Worm (Caenorhabditis elegans): ENCODE measurements around the gene hacd-1.
A peak's percentile ranks its signal among the peaks of the same experiment; 100 is the strongest.

Gene hacd-1

DNA sequence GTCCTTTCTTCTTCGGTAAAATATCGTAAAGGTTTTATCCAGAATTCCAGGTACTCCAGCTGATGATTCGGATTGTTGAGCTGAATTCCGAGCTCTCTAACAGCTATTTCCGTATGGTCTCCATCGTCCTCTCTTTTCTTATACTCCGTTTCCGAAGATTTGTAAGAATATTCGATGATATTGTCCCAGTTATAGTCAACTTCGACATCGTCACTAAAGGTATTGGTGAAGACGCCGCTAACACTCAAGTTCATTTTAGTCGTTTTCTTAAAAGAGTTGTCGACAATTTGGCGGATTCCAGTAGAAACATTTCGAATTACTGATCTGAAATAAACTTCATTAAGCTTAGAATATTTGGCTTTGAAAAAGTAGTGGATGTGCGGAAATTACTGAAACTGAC, 25.1 kb upstream of the hacd-1 start:
- TF ChIP-seq lin-13 (GFP tag; optimal IDR thresholded peaks at IDR 0.05) (no peak), efl-1 (optimal IDR thresholded peaks at IDR 0.05) (no peak), efl-1 (GFP tag; optimal IDR thresholded peaks at IDR 0.05 in 1 of 2) (peak in 1 of 2 experiments; percentile 93)

ce11 chrV:1438205-1438604, 22.0 kb upstream of the hacd-1 start:
- TF ChIP-seq blmp-1 (tag; optimal IDR thresholded peaks at IDR 0.05): peak; percentile 52
- no peak for TF ChIP-seq nhr-28 (tag; optimal IDR thresholded peaks at IDR 0.05)
- peak in 2 of 6 experiments; percentile 12 to 65 for TF ChIP-seq elt-3 (tag; optimal IDR thresholded peaks at IDR 0.05)
- no peak for TF ChIP-seq hlh-4 (tag; optimal IDR thresholded peaks at IDR 0.05)
- no peak for TF ChIP-seq unc-30 (tag; optimal IDR thresholded peaks at IDR 0.05)
- TF ChIP-seq unc-130 (tag; optimal IDR thresholded peaks at IDR 0.05): no peak
- TF ChIP-seq grh-1 (GFP tag; IDR thresholded peaks at IDR 0.05): peak; percentile 47; the same call in 1 of the 2 replicates
- TF ChIP-seq tbx-2 (tag; optimal IDR thresholded peaks at IDR 0.05): peak; percentile 25
- TF ChIP-seq nhr-20 (tag; optimal IDR thresholded peaks at IDR 0.05): peak; percentile 12
- no peak for TF ChIP-seq ceh-88 (GFP tag; IDR thresholded peaks at IDR 0.05)
- TF ChIP-seq lin-14 (GFP tag; optimal IDR thresholded peaks at IDR 0.05): peak; percentile 52
- no peak for TF ChIP-seq elt-2 (tag; optimal IDR thresholded peaks at IDR 0.05)
- TF ChIP-seq zip-4 (GFP tag; optimal IDR thresholded peaks at IDR 0.05): no peak

DNA sequence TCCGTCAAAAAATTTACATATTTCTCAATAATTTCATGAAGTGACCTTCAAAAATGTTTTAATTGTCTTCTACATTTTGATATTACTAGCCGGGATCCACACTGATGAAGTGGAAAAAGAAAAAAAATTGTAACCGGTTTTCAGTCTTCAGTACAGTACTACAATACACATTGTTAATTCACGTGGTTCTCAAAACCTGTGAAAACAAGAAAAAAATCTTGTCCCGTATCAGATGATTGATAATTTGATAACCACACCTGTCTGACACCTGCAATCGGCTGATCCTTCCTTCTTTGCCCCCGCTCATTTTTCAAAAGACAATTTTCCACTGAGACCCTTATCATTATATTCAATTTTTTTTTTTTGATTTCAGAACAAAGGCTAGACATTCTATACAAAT, 21.3 kb upstream of the hacd-1 start, which contains the start of gene R09B5.11:
Gene R09B5.11, plus strand, starts transcription at position 374 of the 400 bp plus-strand sequence.
- TF ChIP-seq ceh-82 (tag; optimal IDR thresholded peaks at IDR 0.05) (no peak), grh-1 (GFP tag; IDR thresholded peaks at IDR 0.05) (peak; percentile 92), hlh-4 (tag; optimal IDR thresholded peaks at IDR 0.05) (no peak), tlp-1 (tag; optimal IDR thresholded peaks at IDR 0.05) (no peak), nhr-20 (tag; optimal IDR thresholded peaks at IDR 0.05) (peak; percentile 65), nhr-84 (tag; optimal IDR thresholded peaks at IDR 0.05) (no peak), aly-2 (tag; optimal IDR thresholded peaks at IDR 0.05) (no peak), vab-15 (tag; optimal IDR thresholded peaks at IDR 0.05) (no peak), sox-4 (tag; optimal IDR thresholded peaks at IDR 0.05) (no peak), efl-1 (optimal IDR thresholded peaks at IDR 0.05) (no peak), efl-1 (GFP tag; optimal IDR thresholded peaks at IDR 0.05 in 1 of 2) (peak in 1 of 2 experiments; percentile 58), mab-9 (GFP tag; IDR thresholded peaks at IDR 0.05) (no peak), nhr-71 (tag; optimal IDR thresholded peaks at IDR 0.05) (peak; percentile 54), nhr-90 (tag; optimal IDR thresholded peaks at IDR 0.05; ENCODE audit: poor library complexity) (peak; percentile 42), mep-1 (tag; optimal IDR thresholded peaks at IDR 0.05) (no peak), Y116A8C.19 (tag; optimal IDR thresholded peaks at IDR 0.05; ENCODE audit: borderline replicate concordance) (no peak), efl-3 (GFP tag; optimal IDR thresholded peaks at IDR 0.05) (no peak), dpl-1 (GFP tag; optimal IDR thresholded peaks at IDR 0.05) (no peak), skn-1 (tag; optimal IDR thresholded peaks at IDR 0.05) (no peak), nhr-47 (tag; optimal IDR thresholded peaks at IDR 0.05) (no peak), lin-13 (GFP tag; optimal IDR thresholded peaks at IDR 0.05) (no peak), F16B12.6 (tag; optimal IDR thresholded peaks at IDR 0.05) (no peak), mdl-1 (tag; optimal IDR thresholded peaks at IDR 0.05) (no peak), ceh-90 (tag; optimal IDR thresholded peaks at IDR 0.05) (no peak), pag-3 (tag; optimal IDR thresholded peaks at IDR 0.05; ENCODE audit: borderline replicate concordance, insufficient read depth) (no peak), nhr-237 (tag; optimal IDR thresholded peaks at IDR 0.05) (no peak), snu-23 (GFP tag; optimal IDR thresholded peaks at IDR 0.05) (peak; percentile 44), ztf-4 (tag; optimal IDR thresholded peaks at IDR 0.05) (no peak), lsy-2 (tag; optimal IDR thresholded peaks at IDR 0.05) (peak in 1 of 2 experiments; percentile 23), lin-39 (tag; optimal IDR thresholded peaks at IDR 0.05) (no peak), swsn-7 (tag; optimal IDR thresholded peaks at IDR 0.05) (no peak), jun-1 (tag; optimal IDR thresholded peaks at IDR 0.05) (no peak), ama-1 (optimal IDR thresholded peaks at IDR 0.05) (no peak), sup-37 (GFP tag; optimal IDR thresholded peaks at IDR 0.05) (no peak), blmp-1 (tag; optimal IDR thresholded peaks at IDR 0.05) (peak; percentile 7), aha-1 (tag; optimal IDR thresholded peaks at IDR 0.05) (no peak), nhr-76 (tag; optimal IDR thresholded peaks at IDR 0.05) (no peak), dsc-1 (tag; optimal IDR thresholded peaks at IDR 0.05) (no peak), nhr-28 (tag; optimal IDR thresholded peaks at IDR 0.05) (no peak), ceh-63 (GFP tag; optimal IDR thresholded peaks at IDR 0.05) (no peak), egl-27 (tag; optimal IDR thresholded peaks at IDR 0.05) (no peak)
